Worm (Caenorhabditis elegans) whole organism, L1 larva: ENCODE results near the gene unc-10.

ENCODE experiments used
- ama-1 ChIP-seq: fragments of 150-350 bp; optimal IDR thresholded peaks from 2 replicates; lab custom pipeline; 2014
- ceh-88 ChIP-seq: fragments of 200-800 bp; sonication (Bioruptor generic); IDR thresholded peaks from 2 replicates; pipeline ENCODE4 v1.3.6; 2022; ENCODE audit warnings: missing genetic modification characterization, missing compliant biosample characterization
- egl-27 ChIP-seq, 2 experiments: fragments of 150-350 bp in 1 of 2; sonication (generic microtip); optimal IDR thresholded peaks; 3 replicates each; lab custom pipeline; 2017 to 2018; ENCODE audit warnings: missing biosample characterization in 2 of 2, missing genetic modification characterization in 2 of 2, missing genetic modification reagents in 2 of 2
- elt-3 ChIP-seq, 6 experiments: fragments of 150-350 bp in 1 of 6; sonication (generic microtip); optimal IDR thresholded peaks; 2 replicates each; lab custom pipeline; 2017 to 2018; ENCODE audit warnings: missing biosample characterization in 6 of 6, missing genetic modification characterization in 6 of 6, inconsistent platforms in 1 of 6
- fos-1 ChIP-seq: fragments of 150-350 bp; optimal IDR thresholded peaks from 2 replicates; lab custom pipeline; 2014; ENCODE audit warnings: missing biosample characterization, missing genetic modification characterization
- jun-1 ChIP-seq: fragments of 150-350 bp; optimal IDR thresholded peaks from 2 replicates; lab custom pipeline; 2014; ENCODE audit warnings: missing biosample characterization, missing genetic modification reagents, missing genetic modification characterization
- nhr-28 ChIP-seq: fragments of 150-350 bp; optimal IDR thresholded peaks from 2 replicates; lab custom pipeline; 2014; ENCODE audit warnings: missing biosample characterization, missing genetic modification characterization
- skn-1 ChIP-seq: fragments of 150-350 bp; optimal IDR thresholded peaks from 2 replicates; lab custom pipeline; 2014; ENCODE audit warnings: missing biosample characterization, missing genetic modification characterization
- snu-23 ChIP-seq: sonication (generic microtip); optimal IDR thresholded peaks from 2 replicates; lab custom pipeline; 2016; ENCODE audit warnings: missing genetic modification characterization, missing compliant biosample characterization
- unc-130 ChIP-seq: fragments of 150-350 bp; optimal IDR thresholded peaks from 2 replicates; lab custom pipeline; 2017; ENCODE audit warnings: missing biosample characterization, missing genetic modification characterization, inconsistent platforms
- unc-30 ChIP-seq: sonication (generic microtip); optimal IDR thresholded peaks from 2 replicates; lab custom pipeline; 2017; ENCODE audit warnings: missing biosample characterization, missing genetic modification characterization

ce11 chrX:7281347-7281746 lies 1.2 kb upstream of the unc-10 start:
- TF ChIP-seq jun-1 (tag; lab: Kevin White, UChicago) (no peak), nhr-28 (tag; lab: Kevin White, UChicago) (no peak), unc-130 (tag; lab: Kevin White, UChicago) (no peak), fos-1 (no peak), ama-1 (no peak), snu-23 (no peak), egl-27 (tag; optimal IDR thresholded peaks at IDR 0.05; lab: Kevin White, UChicago) (no peak), ceh-88 (no peak), skn-1 (no peak), unc-30 (tag; lab: Kevin White, UChicago) (no peak), elt-3 (tag; optimal IDR thresholded peaks at IDR 0.05; lab: Kevin White, UChicago) (no peak)
